Fruit fly (Drosophila melanogaster) ovary, adult (tissue): Measurements from ENCODE around the gene CG11562.
A peak's percentile ranks its signal among the peaks of the same experiment; 100 is the strongest.

Experiments used
- CG17801 ChIP-seq: fragments of 200-800 bp; optimal IDR thresholded peaks from 2 replicates; lab custom pipeline; 2019; ENCODE audit warnings: missing biosample characterization, mild to moderate bottlenecking, missing genetic modification characterization, moderate library complexity; ENCODE audit not compliant: partially characterized antibody

Gene CG11562

DNA sequence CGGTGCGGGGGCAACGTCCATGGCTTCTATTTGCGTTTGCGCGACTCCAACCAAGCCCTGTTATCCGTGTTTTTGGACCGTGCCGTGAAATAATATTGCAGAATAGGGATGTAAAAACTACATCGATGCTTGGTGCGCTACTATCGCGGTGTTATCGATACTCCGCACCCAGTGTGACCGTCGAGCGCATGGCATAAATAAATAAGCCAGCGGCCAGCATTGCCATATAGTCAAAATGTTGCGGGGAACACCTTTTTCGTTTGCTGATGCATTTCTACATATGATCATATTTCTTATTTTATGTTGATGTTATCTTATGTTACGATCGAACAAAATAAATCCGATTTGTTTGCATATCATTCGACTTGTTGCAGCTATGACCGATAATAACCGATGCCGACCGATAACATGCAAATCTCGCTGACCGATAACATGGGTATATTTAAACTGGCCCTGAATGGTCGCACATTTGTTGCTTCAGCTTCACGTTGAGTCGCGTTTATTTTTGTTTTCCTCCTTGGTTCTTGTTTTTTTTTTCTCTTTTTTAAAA is 15.0 kb upstream of the CG11562 start, which contains the start of gene smo:
Gene smo (plus strand): TSS at position 461 of the 550 bp plus-strand sequence.
- no peak for TF ChIP-seq CG17801 (GFP tag; lab: Kevin White, UChicago)

dm6 chr2L:278134-278533 is 14.1 kb upstream of the CG11562 start, which contains the start of gene CG17078:
TSS of gene CG17078 (minus strand) at chr2L:278234.
- no peak for TF ChIP-seq CG17801 (GFP tag; lab: Kevin White, UChicago)

DNA sequence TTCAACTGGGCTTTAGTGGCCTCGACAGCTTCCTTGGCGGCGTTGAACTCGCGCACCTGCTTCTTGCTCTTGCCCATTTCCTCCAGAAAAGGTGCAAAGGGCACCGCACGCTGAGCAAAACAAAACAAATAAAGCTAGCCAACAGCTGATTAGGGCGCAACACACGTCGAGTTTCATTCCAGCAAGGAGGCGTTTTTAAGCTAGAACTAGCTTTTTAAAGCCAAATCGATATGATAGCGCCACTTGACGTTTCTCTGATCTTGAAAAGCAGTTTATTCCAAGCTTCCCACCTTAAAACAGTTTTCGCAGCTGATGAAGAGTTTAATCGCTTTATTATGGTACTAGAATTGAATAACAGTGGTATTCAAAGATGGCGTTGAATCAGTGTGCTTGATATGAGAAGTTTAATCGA is 9.1 kb upstream of the CG11562 start, which contains the start of gene CG11601:
Gene CG11601 (minus strand): TSS at position 199 of the 412 bp plus-strand sequence.
- peak; percentile 59 for TF ChIP-seq CG17801 (GFP tag; lab: Kevin White, UChicago)

DNA sequence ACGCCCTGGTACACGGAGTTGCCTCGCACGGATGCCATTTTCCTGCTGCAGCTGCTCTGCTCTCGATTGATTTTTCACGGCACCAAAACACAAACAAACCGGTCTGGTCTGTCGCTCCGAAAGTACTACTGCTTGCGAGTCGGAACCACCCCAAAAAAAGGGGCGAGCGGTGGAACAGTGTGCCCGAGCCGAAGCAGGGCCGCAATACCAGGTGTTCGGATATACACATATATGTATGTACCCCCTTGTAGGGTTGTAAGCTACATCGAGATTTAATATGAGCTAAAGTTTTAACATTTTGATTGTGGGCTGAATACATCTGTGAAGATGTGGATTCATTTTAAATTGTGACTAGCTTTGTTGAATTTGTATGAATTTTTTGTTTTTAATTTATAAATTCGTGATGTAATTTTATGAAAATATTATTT is 6.6 kb upstream of the CG11562 start:
- TF ChIP-seq CG17801 (GFP tag; lab: Kevin White, UChicago) = no peak

DNA sequence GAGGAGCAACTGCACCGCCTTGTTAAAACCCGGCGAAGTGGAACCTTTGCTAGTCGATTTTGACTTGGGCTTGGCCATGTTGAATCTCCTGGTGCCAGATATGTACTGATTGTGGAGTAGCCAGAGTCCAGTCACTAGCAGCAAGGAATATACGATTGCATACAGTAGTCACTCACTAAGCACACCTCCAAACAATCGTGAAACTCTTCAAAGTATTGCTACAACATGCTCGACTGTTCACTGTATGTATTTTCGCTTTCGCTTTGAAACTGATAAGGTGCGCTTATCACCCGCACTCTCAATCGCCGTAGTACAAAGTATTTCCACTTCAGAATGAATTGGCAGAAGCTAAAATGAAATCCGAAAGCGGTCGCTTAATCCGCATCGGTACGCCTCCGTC is 5.8 kb upstream of the CG11562 start:
- peak; percentile 33 for TF ChIP-seq CG17801 (GFP tag; lab: Kevin White, UChicago)

dm6 chr2L:289044-289443 is 3.2 kb upstream of the CG11562 start, which contains the start of gene Amnionless:
TSS of gene Amnionless (minus strand) at chr2L:289144.
- TF ChIP-seq CG17801 (GFP tag; lab: Kevin White, UChicago) = no peak

dm6 chr2L:290373-290772 is 1.8 kb upstream of the CG11562 start:
- no peak for TF ChIP-seq CG17801 (GFP tag; lab: Kevin White, UChicago)

DNA sequence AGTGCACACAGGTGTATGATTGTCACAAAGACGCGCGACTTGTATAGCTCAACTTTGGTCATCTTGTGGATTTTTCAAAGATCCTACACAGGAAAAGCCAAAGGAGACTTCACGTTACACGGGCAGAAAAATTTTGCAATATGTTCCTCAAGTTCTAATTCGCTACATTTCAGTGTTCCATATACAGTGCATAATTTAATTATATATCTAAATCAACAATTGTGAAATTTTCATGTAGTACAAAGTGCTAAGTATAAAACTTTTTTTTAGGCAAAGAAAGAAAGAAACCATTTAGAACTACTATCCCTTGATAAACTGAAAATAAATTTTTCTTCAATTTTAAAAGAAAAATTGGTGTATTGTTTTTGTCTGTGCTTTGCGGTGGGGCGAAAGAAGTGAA is 1.3 kb upstream of the CG11562 start:
- TF ChIP-seq CG17801 (GFP tag; lab: Kevin White, UChicago) = no peak

DNA sequence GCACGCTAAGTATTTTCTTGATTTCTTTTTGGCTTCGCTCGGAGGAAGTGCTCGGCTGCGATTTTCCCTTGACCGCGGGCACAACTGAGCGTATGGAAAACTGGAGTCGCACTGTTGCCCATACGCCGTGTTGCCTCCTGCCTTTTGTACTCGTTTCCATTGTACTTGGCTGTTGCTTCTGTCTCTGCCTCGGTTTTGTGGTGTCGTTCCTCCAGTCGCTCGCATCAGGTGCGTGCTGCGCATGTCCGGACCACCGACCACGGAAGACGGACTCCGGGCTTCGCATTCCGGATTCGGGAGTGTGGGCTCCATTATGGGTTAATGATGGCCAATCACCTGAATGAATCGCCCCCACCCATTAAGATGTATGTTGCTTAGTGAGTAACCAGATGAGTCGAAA is 562 bp upstream of the CG11562 start, which contains the start of gene CG3625:
Gene CG3625 (minus strand): TSS at position 139 of the 400 bp plus-strand sequence.
- no peak for TF ChIP-seq CG17801 (GFP tag; lab: Kevin White, UChicago)

DNA sequence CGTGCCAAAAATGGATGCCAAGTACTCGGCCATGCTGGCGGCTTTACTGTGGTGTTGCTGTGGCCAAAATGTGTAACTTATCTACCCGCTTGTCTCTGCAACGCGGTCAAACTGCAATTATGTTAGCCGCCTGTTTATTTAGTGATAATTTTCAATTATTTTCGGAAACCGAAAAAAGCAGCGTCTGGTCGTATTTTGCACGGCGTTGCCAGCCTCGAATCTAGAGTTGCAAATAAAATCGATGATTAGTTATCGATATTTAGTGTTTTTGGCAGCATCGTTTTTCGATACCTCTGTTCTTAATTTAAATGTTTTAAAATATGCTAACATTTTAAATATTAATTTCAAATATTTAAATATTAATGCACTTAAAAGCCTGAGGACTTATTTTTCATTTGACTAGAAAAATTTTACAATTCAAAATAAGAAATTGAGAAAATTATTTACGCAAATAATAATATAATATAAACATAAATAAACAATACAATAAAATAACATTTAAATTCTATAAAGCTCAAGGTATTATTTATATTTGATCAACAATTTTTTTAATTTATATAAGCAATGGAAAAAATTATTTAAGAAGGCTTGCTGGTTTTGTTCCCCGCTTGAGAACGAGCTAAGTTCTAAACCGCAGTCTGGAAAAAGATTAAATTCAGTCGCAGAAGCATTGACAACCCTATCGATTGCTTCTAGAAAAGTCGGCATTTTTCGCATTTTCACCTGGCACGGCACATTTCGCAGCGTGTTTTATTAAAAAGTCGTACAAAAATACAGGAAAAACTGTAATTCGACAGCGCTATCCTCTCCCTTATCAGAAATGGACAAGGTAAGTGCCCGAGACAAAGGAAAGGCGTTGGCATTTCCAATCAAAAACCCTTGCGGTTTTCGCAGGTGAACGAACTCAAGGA is 2.5 kb downstream of the CG11562 start, which contains the start of the genes U2af38 and Stip1:
Gene U2af38 (minus strand): TSS at position 230 of the 911 bp plus-strand sequence.
Gene Stip1 (plus strand): TSS at position 671 of the 911 bp plus-strand sequence.
- TF ChIP-seq CG17801 (GFP tag; lab: Kevin White, UChicago) = no peak

DNA sequence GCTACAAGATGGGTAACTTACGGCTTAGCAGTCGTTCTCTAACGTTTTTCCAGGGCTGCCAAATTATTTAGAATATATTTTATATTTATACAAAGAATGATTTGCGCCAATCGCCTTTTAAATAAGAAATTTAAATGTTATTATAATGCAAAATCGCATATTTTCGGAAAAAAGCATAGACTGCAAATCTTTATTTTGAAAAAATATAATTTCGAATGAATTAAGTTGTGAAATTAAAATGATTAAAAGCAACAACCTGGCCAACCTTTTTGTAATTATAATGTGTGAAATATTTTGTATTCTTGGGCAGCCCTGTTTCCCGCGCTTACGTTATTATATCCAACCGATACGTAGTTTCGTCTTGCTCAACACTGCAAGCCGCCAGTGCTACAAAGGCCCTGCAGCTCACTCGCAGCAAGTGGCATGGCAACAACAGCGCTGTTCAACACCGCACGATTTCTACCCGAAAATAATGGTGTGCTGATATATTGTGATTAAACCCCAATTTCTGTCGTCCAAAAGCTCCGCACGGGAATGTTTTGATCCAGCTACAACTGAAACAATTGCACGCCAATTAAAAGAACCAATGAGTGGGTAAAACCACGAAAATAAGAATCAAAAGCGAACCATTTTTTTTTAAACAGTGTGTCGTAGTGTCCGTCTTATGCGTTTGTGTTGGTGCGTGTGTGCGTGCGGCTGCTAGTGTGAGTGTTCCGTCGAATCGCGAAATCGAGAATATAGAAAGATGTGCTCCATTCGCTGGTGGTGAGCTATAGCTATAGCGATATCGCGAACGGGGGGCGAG is 5.5 kb downstream of the CG11562 start, which contains the start of gene Pi3K21B:
Gene Pi3K21B (plus strand): TSS at position 401 of the 805 bp plus-strand sequence.
- TF ChIP-seq CG17801 (GFP tag; lab: Kevin White, UChicago) = peak; percentile 81

DNA sequence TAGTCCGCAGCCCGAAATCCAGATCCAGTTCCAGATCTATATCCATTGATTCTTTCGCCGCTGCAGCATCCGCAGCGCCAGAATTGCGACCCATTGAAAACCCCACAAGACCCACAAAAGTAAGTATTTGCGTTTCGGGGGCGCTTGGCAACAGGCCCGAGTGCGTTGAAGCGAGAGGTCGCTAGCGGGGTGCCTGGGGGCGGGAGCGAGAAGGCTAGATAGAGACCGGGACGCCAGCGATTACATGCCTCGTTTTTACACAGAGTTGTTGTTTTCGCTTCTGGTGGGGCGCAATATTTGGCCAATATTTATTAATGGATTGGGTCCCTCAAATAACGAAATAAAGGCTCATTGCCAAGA is 6.0 kb downstream of the CG11562 start:
- TF ChIP-seq CG17801 (GFP tag; lab: Kevin White, UChicago) = no peak

DNA sequence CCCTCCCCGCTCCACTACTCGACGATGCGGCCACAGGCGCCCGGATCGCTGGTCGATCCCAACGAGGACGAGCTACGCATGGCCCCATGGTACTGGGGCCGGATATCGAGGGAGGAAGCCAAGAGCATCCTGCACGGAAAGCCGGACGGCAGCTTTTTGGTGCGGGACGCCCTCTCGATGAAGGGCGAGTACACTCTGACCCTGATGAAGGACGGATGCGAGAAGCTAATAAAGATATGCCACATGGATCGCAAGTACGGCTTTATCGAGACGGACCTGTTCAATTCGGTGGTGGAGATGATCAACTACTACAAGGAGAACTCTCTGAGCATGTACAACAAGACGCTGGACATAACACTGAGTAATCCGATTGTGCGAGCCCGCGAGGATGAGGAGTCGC is 6.8 kb downstream of the CG11562 start:
- no peak for TF ChIP-seq CG17801 (GFP tag; lab: Kevin White, UChicago)

DNA sequence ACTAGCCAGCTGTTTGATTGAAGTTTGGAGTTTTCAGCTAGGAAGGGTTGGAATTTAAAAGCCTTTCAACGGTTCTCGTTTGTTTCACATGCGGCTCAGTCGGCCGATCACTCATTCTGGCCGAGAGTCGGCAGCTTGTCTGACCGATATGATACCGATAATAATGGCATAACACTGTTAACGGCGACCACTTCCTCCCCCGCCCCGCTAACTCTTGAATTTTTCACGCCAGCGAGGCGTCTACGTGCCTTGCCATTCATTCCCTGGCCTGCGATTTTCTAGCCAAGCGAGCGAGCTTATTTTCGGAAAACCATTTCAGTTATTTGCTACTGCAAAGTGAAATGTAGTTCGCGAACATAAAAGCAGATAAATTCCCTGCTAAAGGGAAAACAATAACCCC is 7.8 kb downstream of the CG11562 start:
- TF ChIP-seq CG17801 (GFP tag; lab: Kevin White, UChicago) = no peak
